Worm (Caenorhabditis elegans): ENCODE results near the gene tpk-1.

Gene tpk-1

DNA sequence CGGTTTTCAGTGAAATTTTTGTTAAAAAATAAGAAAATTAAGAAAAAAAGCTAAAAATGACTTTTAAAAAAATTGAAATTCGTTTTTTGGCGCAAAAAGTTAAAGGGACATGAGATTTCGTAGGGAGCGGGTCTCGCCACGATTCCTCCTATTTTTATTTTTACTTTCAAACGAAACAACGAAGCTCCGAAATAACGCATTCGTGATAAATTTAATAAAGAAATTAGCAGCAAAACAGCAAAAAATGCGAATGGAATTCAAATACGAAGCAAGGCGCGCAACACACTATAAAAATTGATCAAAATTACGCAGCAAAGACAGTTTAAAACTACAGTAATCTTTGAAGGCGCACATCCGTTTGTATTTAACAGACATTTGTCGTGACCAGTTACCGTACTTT is 12.2 kb upstream of the tpk-1 start:
- TF ChIP-seq zip-11 (GFP tag; IDR thresholded peaks at IDR 0.05) (no peak), daf-16 (GFP tag; optimal IDR thresholded peaks at IDR 0.05) (no peak), daf-16 (tag; optimal IDR thresholded peaks at IDR 0.05) (no peak), lin-29 (GFP tag; IDR thresholded peaks at IDR 0.05) (no peak), lsy-2 (tag; optimal IDR thresholded peaks at IDR 0.05) (peak in 1 of 2 experiments; percentile 82), tra-1 (GFP tag; IDR thresholded peaks at IDR 0.05) (no peak), mxl-3 (GFP tag; optimal IDR thresholded peaks at IDR 0.05) (no peak), hmg-1.1 (GFP tag; IDR thresholded peaks at IDR 0.05) (no peak), nhr-6 (tag; optimal IDR thresholded peaks at IDR 0.05) (no peak), T20F7.1 (GFP tag; optimal IDR thresholded peaks at IDR 0.05) (peak; percentile 86), nhr-237 (tag; optimal IDR thresholded peaks at IDR 0.05) (no peak), lir-3 (tag; optimal IDR thresholded peaks at IDR 0.05) (no peak), spr-3 (GFP tag; optimal IDR thresholded peaks at IDR 0.05) (no peak), ztf-11 (tag; optimal IDR thresholded peaks at IDR 0.05) (no peak), madf-9 (GFP tag; conservative IDR thresholded peaks at IDR 0.05) (no peak), ceh-20 (GFP tag; IDR thresholded peaks at IDR 0.05) (no peak), nhr-11 (tag; optimal IDR thresholded peaks at IDR 0.05) (no peak), mep-1 (tag; optimal IDR thresholded peaks at IDR 0.05) (peak; percentile 1), lin-38 (GFP tag; IDR thresholded peaks at IDR 0.05) (0 out of 2 replicates have a peak, but pooled peaks have one; percentile 26), aly-2 (tag; optimal IDR thresholded peaks at IDR 0.05) (no peak), nhr-28 (tag; optimal IDR thresholded peaks at IDR 0.05) (no peak), mxl-2 (GFP tag; conservative IDR thresholded peaks at IDR 0.05) (no peak), ces-1 (GFP tag; optimal IDR thresholded peaks at IDR 0.05) (no peak), nhr-42 (GFP tag; IDR thresholded peaks at IDR 0.05) (no peak), dve-1 (tag; optimal IDR thresholded peaks at IDR 0.05; ENCODE audit: insufficient read depth) (peak; percentile 6), dpl-1 (GFP tag; optimal IDR thresholded peaks at IDR 0.05) (peak; percentile 53), F10B5.3 (tag; optimal IDR thresholded peaks at IDR 0.05) (no peak), dmd-8 (GFP tag; IDR thresholded peaks at IDR 0.05) (no peak), lin-39 (tag; optimal IDR thresholded peaks at IDR 0.05) (no peak), nhr-111 (GFP tag; optimal IDR thresholded peaks at IDR 0.05) (no peak), hlh-11 (tag; optimal IDR thresholded peaks at IDR 0.05) (no peak), hif-1 (tag; optimal IDR thresholded peaks at IDR 0.05) (peak in 1 of 2 experiments; percentile 8), ceh-82 (tag; optimal IDR thresholded peaks at IDR 0.05) (no peak), daf-8 (GFP tag; IDR thresholded peaks at IDR 0.05) (no peak), ama-1 (optimal IDR thresholded peaks at IDR 0.05) (peak; percentile 19), madf-5 (GFP tag; IDR thresholded peaks at IDR 0.05) (no peak), snpc-1.2 (GFP tag; IDR thresholded peaks at IDR 0.05) (no peak), ceh-62 (tag; optimal IDR thresholded peaks at IDR 0.05) (no peak), lim-7 (GFP tag; IDR thresholded peaks at IDR 0.05) (no peak), nhr-48 (tag; optimal IDR thresholded peaks at IDR 0.05) (no peak), Y105C5A.15 (GFP tag; IDR thresholded peaks at IDR 0.05) (no peak), F37D6.2 (tag; optimal IDR thresholded peaks at IDR 0.05) (peak; percentile 17), unc-62 (GFP tag; optimal IDR thresholded peaks at IDR 0.05 in 1 of 2) (peak in 1 of 2 experiments; percentile 91), unc-62 (tag; optimal IDR thresholded peaks at IDR 0.05) (no peak), F26F4.8 (GFP tag; conservative IDR thresholded peaks at IDR 0.05) (no peak), spr-1 (tag; optimal IDR thresholded peaks at IDR 0.05) (no peak), ZK546.5 (tag; optimal IDR thresholded peaks at IDR 0.05) (no peak), hlh-30 (tag; optimal IDR thresholded peaks at IDR 0.05; ENCODE audit: insufficient read depth) (peak; percentile 13), pha-4 (GFP tag; IDR thresholded peaks at IDR 0.05) (no peak), pha-4 (tag; optimal IDR thresholded peaks at IDR 0.05) (no peak), duxl-1 (tag; optimal IDR thresholded peaks at IDR 0.05; ENCODE audit: poor library complexity) (no peak), mes-2 (tag; optimal IDR thresholded peaks at IDR 0.05; ENCODE audit: poor library complexity, severe bottlenecking) (peak; percentile 60), F49E8.2 (tag; optimal IDR thresholded peaks at IDR 0.05; ENCODE audit: borderline replicate concordance) (peak; percentile 10)
